Worm (Caenorhabditis elegans) whole organism, L3 larva: Measurements from ENCODE around the gene ZC53.2.

Experiments
- R02D3.7 ChIP-seq: fragments of 150-350 bp; optimal IDR thresholded peaks from 2 replicates; lab custom pipeline; 2014; ENCODE audit warnings: missing biosample characterization, missing genetic modification characterization
- ZK546.5 ChIP-seq: sonication (generic microtip); optimal IDR thresholded peaks from 2 replicates; lab custom pipeline; 2017; ENCODE audit warnings: missing biosample characterization, missing genetic modification characterization
- aly-2 ChIP-seq: fragments of 150-350 bp; optimal IDR thresholded peaks from 2 replicates; lab custom pipeline; 2014; ENCODE audit warnings: missing biosample characterization, missing genetic modification characterization
- ama-1 ChIP-seq: fragments of 150-350 bp; optimal IDR thresholded peaks from 2 replicates; lab custom pipeline; 2018
- ceh-16 ChIP-seq: sonication (generic microtip); optimal IDR thresholded peaks from 2 replicates; lab custom pipeline; 2017; ENCODE audit warnings: missing biosample characterization, missing genetic modification characterization
- ceh-82 ChIP-seq: fragments of 150-350 bp; optimal IDR thresholded peaks from 2 replicates; lab custom pipeline; 2014; ENCODE audit warnings: missing biosample characterization, missing genetic modification characterization
- ceh-9 ChIP-seq: sonication (generic microtip); optimal IDR thresholded peaks from 2 replicates; lab custom pipeline; 2018; ENCODE audit warnings: missing biosample characterization, missing genetic modification characterization
- daf-12 ChIP-seq: fragments of 150-350 bp; optimal IDR thresholded peaks from 2 replicates; lab custom pipeline; 2014; ENCODE audit warnings: missing biosample characterization, missing genetic modification reagents, missing genetic modification characterization
- egl-27 ChIP-seq: sonication (generic microtip); optimal IDR thresholded peaks from 4 replicates; lab custom pipeline; 2017; ENCODE audit warnings: missing biosample characterization, missing genetic modification reagents, missing genetic modification characterization
- elt-1 ChIP-seq: fragments of 150-350 bp; optimal IDR thresholded peaks from 2 replicates; lab custom pipeline; 2014; ENCODE audit warnings: missing biosample characterization, missing genetic modification characterization
- elt-2 ChIP-seq: sonication (generic microtip); optimal IDR thresholded peaks from 2 replicates; lab custom pipeline; 2016; ENCODE audit warnings: missing genetic modification reagents, mild to moderate bottlenecking, missing genetic modification characterization, missing compliant biosample characterization
- eor-1 ChIP-seq, 2 experiments: fragments of 150-350 bp; optimal IDR thresholded peaks; 2 replicates each; lab custom pipeline; 2014 to 2018; ENCODE audit warnings: missing biosample characterization in 2 of 2, missing genetic modification characterization in 2 of 2
- fkh-10 ChIP-seq: sonication (generic microtip); optimal IDR thresholded peaks from 2 replicates; lab custom pipeline; 2017; ENCODE audit warnings: missing biosample characterization, missing genetic modification reagents, missing genetic modification characterization
- fkh-2 ChIP-seq: fragments of 150-350 bp; optimal IDR thresholded peaks from 2 replicates; lab custom pipeline; 2014; ENCODE audit warnings: missing biosample characterization, missing genetic modification reagents, missing genetic modification characterization
- fos-1 ChIP-seq: fragments of 150-350 bp; optimal IDR thresholded peaks from 2 replicates; lab custom pipeline; 2014; ENCODE audit warnings: missing biosample characterization, missing genetic modification characterization
- hmg-11 ChIP-seq: sonication (generic microtip); optimal IDR thresholded peaks from 2 replicates; lab custom pipeline; 2016; ENCODE audit warnings: missing genetic modification characterization, missing compliant biosample characterization
- lin-39 ChIP-seq: fragments of 150-350 bp; optimal IDR thresholded peaks from 2 replicates; lab custom pipeline; 2018; ENCODE audit warnings: missing biosample characterization, missing genetic modification reagents, missing genetic modification characterization
- mdl-1 ChIP-seq: fragments of 150-350 bp; optimal IDR thresholded peaks from 2 replicates; lab custom pipeline; 2014; ENCODE audit warnings: missing biosample characterization, missing genetic modification characterization
- nfya-1 ChIP-seq: sonication (generic microtip); optimal IDR thresholded peaks from 2 replicates; lab custom pipeline; 2017; ENCODE audit warnings: missing genetic modification characterization, mild to moderate bottlenecking, missing compliant biosample characterization, antibody characterized with exemption, moderate library complexity; ENCODE audit not compliant: insufficient read depth
- nhr-11 ChIP-seq: fragments of 150-350 bp; optimal IDR thresholded peaks from 2 replicates; lab custom pipeline; 2014; ENCODE audit warnings: missing biosample characterization, missing genetic modification characterization
- nhr-23 ChIP-seq: fragments of 150-350 bp; optimal IDR thresholded peaks from 2 replicates; lab custom pipeline; 2014; ENCODE audit warnings: missing biosample characterization, missing genetic modification reagents, missing genetic modification characterization
- nhr-237 ChIP-seq: fragments of 150-350 bp; optimal IDR thresholded peaks from 2 replicates; lab custom pipeline; 2014; ENCODE audit warnings: missing biosample characterization, missing genetic modification characterization
- nhr-43 ChIP-seq: sonication (generic microtip); optimal IDR thresholded peaks from 2 replicates; lab custom pipeline; 2016; ENCODE audit warnings: mild to moderate bottlenecking, missing genetic modification characterization, missing compliant biosample characterization; ENCODE audit not compliant: poor library complexity, severe bottlenecking
- nhr-67 ChIP-seq: fragments of 150-350 bp; optimal IDR thresholded peaks from 2 replicates; lab custom pipeline; 2014; ENCODE audit warnings: missing biosample characterization, missing genetic modification characterization
- nhr-76 ChIP-seq: fragments of 150-350 bp; sonication (generic microtip); optimal IDR thresholded peaks from 5 replicates; lab custom pipeline; 2014; ENCODE audit warnings: missing biosample characterization, missing genetic modification characterization
- nhr-77 ChIP-seq: fragments of 150-350 bp; optimal IDR thresholded peaks from 2 replicates; lab custom pipeline; 2014; ENCODE audit warnings: missing biosample characterization, missing genetic modification characterization
- pha-4 ChIP-seq: fragments of 150-350 bp; optimal IDR thresholded peaks from 2 replicates; lab custom pipeline; 2014; ENCODE audit warnings: missing biosample characterization, missing genetic modification reagents, missing genetic modification characterization
- pqm-1 ChIP-seq: fragments of 150-350 bp; optimal IDR thresholded peaks from 2 replicates; lab custom pipeline; 2017; ENCODE audit warnings: missing biosample characterization, missing genetic modification characterization, inconsistent platforms
- sea-2 ChIP-seq: fragments of 150-350 bp; sonication (generic microtip); optimal IDR thresholded peaks from 4 replicates; lab custom pipeline; 2014; ENCODE audit warnings: missing biosample characterization, missing genetic modification reagents, missing genetic modification characterization
- skn-1 ChIP-seq: fragments of 150-350 bp; optimal IDR thresholded peaks from 2 replicates; lab custom pipeline; 2014; ENCODE audit warnings: missing biosample characterization, missing genetic modification characterization
- unc-39 ChIP-seq: sonication (generic microtip); optimal IDR thresholded peaks from 4 replicates; lab custom pipeline; 2017; ENCODE audit warnings: missing biosample characterization, missing genetic modification characterization
- unc-62 ChIP-seq: fragments of 150-350 bp; sonication (generic microtip); optimal IDR thresholded peaks from 4 replicates; lab custom pipeline; 2014; ENCODE audit warnings: missing biosample characterization, missing genetic modification reagents, missing genetic modification characterization
- zag-1 ChIP-seq: fragments of 150-350 bp; optimal IDR thresholded peaks from 2 replicates; lab custom pipeline; 2014; ENCODE audit warnings: missing biosample characterization, missing genetic modification characterization
- ztf-4 ChIP-seq: fragments of 150-350 bp; optimal IDR thresholded peaks from 2 replicates; lab custom pipeline; 2014; ENCODE audit warnings: missing biosample characterization, missing genetic modification characterization

ZC53.2 gene

DNA sequence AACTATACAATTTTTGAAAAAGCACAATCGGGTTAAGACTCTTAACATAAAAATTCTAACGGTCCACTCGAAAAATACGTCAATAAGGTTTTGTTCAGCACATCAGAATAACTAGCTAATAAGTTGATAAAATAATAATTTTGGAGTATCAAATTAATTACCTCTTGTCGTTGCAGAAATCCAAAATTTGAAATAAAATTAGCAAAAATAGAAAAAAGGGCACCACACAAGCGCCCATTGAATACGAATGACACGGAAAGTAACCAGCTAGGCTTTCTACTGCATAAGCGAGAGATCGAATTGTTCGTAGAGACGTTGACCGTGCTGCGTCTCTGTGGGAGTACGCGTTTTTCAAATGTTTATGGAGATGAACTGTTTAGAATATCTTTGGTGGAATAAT is 35.0 kb upstream of the ZC53.2 start:
- TF ChIP-seq daf-12 (tag; lab: Kevin White, UChicago) (no peak), nhr-43 (tag; lab: Kevin White, UChicago) (no peak), nhr-76 (tag; lab: Kevin White, UChicago) (no peak), fkh-10 (no peak), hmg-11 (tag; lab: Kevin White, UChicago) (no peak), nhr-23 (tag; lab: Kevin White, UChicago) (no peak), fkh-2 (tag; lab: Kevin White, UChicago) (no peak)

ce11 chrX:1939887-1940286 is 15.8 kb upstream of the ZC53.2 start, which contains the start of gene Y59E1A.4:
Gene Y59E1A.4 (minus strand): TSS chrX:1939987.
- TF ChIP-seq ZK546.5 (tag; lab: Kevin White, UChicago) (no peak), elt-2 (tag; lab: Kevin White, UChicago) (no peak), nhr-11 (no peak), lin-39 (no peak), egl-27 (no peak), skn-1 (tag; lab: Kevin White, UChicago) (no peak), ztf-4 (tag; lab: Kevin White, UChicago) (no peak), nhr-237 (tag; lab: Kevin White, UChicago) (no peak), fkh-10 (no peak)

- TF ChIP-seq ama-1 (lab: Kevin White, UChicago) (no peak), ceh-9 (tag; lab: Kevin White, UChicago) (no peak), nhr-67 (tag; lab: Kevin White, UChicago) (no peak), zag-1 (tag; lab: Kevin White, UChicago) (no peak), lin-39 (no peak), ceh-16 (no peak), elt-1 (tag; lab: Kevin White, UChicago) (no peak), nhr-76 (tag; lab: Kevin White, UChicago) (no peak), nhr-237 (tag; lab: Kevin White, UChicago) (no peak), nhr-77 (tag; lab: Kevin White, UChicago) (no peak), daf-12 (tag; lab: Kevin White, UChicago) (no peak), pqm-1 (tag; lab: Kevin White, UChicago) (no peak)
Measured at ce11 chrX:1939248-1939647, 15.2 kb upstream of the ZC53.2 start.

- no peak for TF ChIP-seq ceh-16
Measured at ce11 chrX:1935438-1935837, 11.4 kb upstream of the ZC53.2 start.

DNA sequence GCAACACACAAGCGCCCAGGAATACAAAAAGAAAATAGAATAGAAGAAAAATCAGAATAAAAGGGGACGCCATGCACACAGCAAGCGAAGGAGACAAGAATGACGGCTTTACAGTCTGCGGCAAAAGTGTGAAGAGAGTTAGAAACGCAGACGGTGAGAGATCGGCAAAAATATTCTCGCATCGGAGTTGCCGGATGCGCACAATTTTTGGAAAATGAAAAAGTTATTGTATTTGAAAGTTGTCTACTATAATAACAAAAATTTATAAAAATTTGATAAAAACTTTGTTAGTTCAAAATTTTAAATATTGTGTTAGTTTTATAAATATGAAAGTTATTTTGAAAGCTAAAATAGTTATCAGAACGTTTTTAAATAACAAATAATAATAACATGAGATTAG is 1.7 kb downstream of the ZC53.2 start, which contains the start of gene ZC53.22:
Gene ZC53.22 (minus strand): TSS at position 101 of the 400 bp plus-strand sequence.
- TF ChIP-seq unc-39 (no peak), egl-27 (no peak), mdl-1 (tag; lab: Kevin White, UChicago) (no peak), fkh-10 (no peak), nhr-43 (tag; lab: Kevin White, UChicago) (no peak), ceh-82 (tag; lab: Kevin White, UChicago) (no peak), aly-2 (tag; lab: Kevin White, UChicago) (no peak), sea-2 (no peak), fkh-2 (tag; lab: Kevin White, UChicago) (no peak), skn-1 (tag; lab: Kevin White, UChicago) (no peak), nfya-1 (no peak), fos-1 (tag; lab: Kevin White, UChicago) (no peak), unc-62 (GFP tag; lab: Kevin White, UChicago) (no peak), nhr-237 (tag; lab: Kevin White, UChicago) (no peak), nhr-11 (no peak), R02D3.7 (tag; lab: Kevin White, UChicago) (no peak), elt-1 (tag; lab: Kevin White, UChicago) (no peak)

DNA sequence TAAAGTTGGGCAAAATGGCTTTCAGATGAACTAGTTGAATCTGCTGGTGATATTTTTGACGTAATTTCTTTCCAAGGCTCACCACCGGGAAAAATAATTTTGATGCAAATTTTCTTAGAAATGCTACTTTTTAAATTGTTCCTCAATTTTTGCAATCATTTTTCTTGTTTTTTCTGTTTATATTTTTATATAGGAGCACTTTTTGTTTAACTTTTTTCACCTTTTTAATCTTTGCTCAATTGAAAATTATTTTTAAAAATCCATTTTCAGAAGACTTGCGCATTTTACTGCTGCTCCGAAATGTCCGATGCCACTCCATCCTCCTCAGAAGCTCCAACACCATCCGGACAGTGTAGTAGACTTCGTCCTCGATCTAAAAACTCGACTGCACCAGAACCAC is 6.9 kb downstream of the ZC53.2 start, which contains the start of gene dot-1.5:
Gene dot-1.5 (plus strand): TSS at position 301 of the 400 bp plus-strand sequence.
- TF ChIP-seq nhr-77 (tag; lab: Kevin White, UChicago), result no peak
- no peak for TF ChIP-seq daf-12 (tag; lab: Kevin White, UChicago)
- TF ChIP-seq ztf-4 (tag; lab: Kevin White, UChicago), result no peak
- no peak for TF ChIP-seq R02D3.7 (tag; lab: Kevin White, UChicago)
- no peak for TF ChIP-seq fos-1 (tag; lab: Kevin White, UChicago)
- TF ChIP-seq zag-1 (tag; lab: Kevin White, UChicago), result no peak
- TF ChIP-seq pha-4, result no peak
- TF ChIP-seq sea-2, result no peak
- no peak for TF ChIP-seq egl-27
- no peak for TF ChIP-seq ZK546.5 (tag; lab: Kevin White, UChicago)
- TF ChIP-seq ceh-82 (tag; lab: Kevin White, UChicago), result no peak
- no peak for TF ChIP-seq eor-1 (tag; optimal IDR thresholded peaks at IDR 0.05; lab: Kevin White, UChicago)
- TF ChIP-seq elt-1 (tag; lab: Kevin White, UChicago), result no peak
- TF ChIP-seq nhr-76 (tag; lab: Kevin White, UChicago), result no peak
